Fruit fly (Drosophila melanogaster): ENCODE data around the gene CG7368.

The CG7368 gene

DNA sequence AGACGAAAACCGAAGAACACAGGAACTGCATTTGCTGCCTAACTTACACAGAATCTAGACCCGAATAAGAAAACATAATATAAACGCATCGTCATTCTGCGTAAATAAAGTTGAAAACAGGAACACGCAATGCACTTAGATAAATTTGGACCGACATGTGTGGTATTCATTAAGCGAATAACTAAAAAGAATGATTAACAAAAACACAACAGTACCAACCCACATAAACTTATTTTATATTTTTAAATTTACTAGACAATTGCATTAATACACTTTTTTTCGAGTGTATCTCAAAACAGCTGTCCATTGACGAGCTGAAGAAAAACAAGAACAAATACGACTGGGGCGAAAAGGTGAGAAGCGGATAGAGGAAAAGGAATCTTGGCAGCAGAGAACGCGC is 42.7 kb upstream of the CG7368 start (continued):
- TF ChIP-seq Xbp1 (GFP tag; optimal IDR thresholded peaks at IDR 0.05) (peak; percentile 85), zf30C (GFP tag; optimal IDR thresholded peaks at IDR 0.05) (peak; percentile 89), p53 (GFP tag; optimal IDR thresholded peaks at IDR 0.05) (peak; percentile 9), B-H2 (GFP tag; optimal IDR thresholded peaks at IDR 0.05) (no peak), cas (GFP tag; IDR thresholded peaks at IDR 0.05) (no peak), sens-2 (GFP tag; IDR thresholded peaks at IDR 0.05) (peak; percentile 87), HmgD (GFP tag; optimal IDR thresholded peaks at IDR 0.05) (no peak), CG3065 (GFP tag; optimal IDR thresholded peaks at IDR 0.05) (peak; percentile 73), eve (GFP tag; optimal IDR thresholded peaks at IDR 0.05) (peak in 1 of 2 experiments; percentile 87), Scr (GFP tag; IDR thresholded peaks at IDR 0.05; ENCODE audit: partially characterized antibody) (no peak), CG8388 (GFP tag; optimal IDR thresholded peaks at IDR 0.05) (peak; percentile 57), Atf3 (GFP tag; optimal IDR thresholded peaks at IDR 0.05) (peak; percentile 76), Rfx (GFP tag; IDR thresholded peaks at IDR 0.05) (peak; percentile 43; the same call in 1 of the 2 replicates), CG16813 (GFP tag; IDR thresholded peaks at IDR 0.05; ENCODE audit: partially characterized antibody) (no peak), CG17802 (tag; optimal IDR thresholded peaks at IDR 0.05) (peak; percentile 65), chif (GFP tag; optimal IDR thresholded peaks at IDR 0.05) (peak; percentile 83 to 90), CG31224 (GFP tag; IDR thresholded peaks at IDR 0.05) (peak; percentile 55; the same call in 1 of the 2 replicates), CG42726 (GFP tag; IDR thresholded peaks at IDR 0.05; ENCODE audit: partially characterized antibody) (no peak), Lpt (GFP tag; optimal IDR thresholded peaks at IDR 0.05) (no peak), stwl (tag; optimal IDR thresholded peaks at IDR 0.05) (peak; percentile 74), kah (GFP tag; optimal IDR thresholded peaks at IDR 0.05) (peak; percentile 67), CG1792 (GFP tag; optimal IDR thresholded peaks at IDR 0.05) (no peak), CG11560 (tag; IDR thresholded peaks at IDR 0.05) (no peak), CG9437 (GFP tag; optimal IDR thresholded peaks at IDR 0.05) (peak; percentile 59), wdn (GFP tag; IDR thresholded peaks at IDR 0.05) (no peak), al (GFP tag; IDR thresholded peaks at IDR 0.05) (no peak), Hmr (GFP tag; optimal IDR thresholded peaks at IDR 0.05) (peak; percentile 41), Opbp (GFP tag; IDR thresholded peaks at IDR 0.05; ENCODE audit: partially characterized antibody) (no peak), Dll (GFP tag; IDR thresholded peaks at IDR 0.05; ENCODE audit: partially characterized antibody) (no peak), CG4730 (GFP tag; IDR thresholded peaks at IDR 0.05) (peak; percentile 61), CG12236 (GFP tag; optimal IDR thresholded peaks at IDR 0.05) (peak; percentile 65), CG18476 (GFP tag; optimal IDR thresholded peaks at IDR 0.05) (peak; percentile 84), CG2120 (GFP tag; optimal IDR thresholded peaks at IDR 0.05) (peak; percentile 53), CG14667 (GFP tag; IDR thresholded peaks at IDR 0.05) (peak; percentile 60), CG11085 (GFP tag; IDR thresholded peaks at IDR 0.05) (0 out of 2 replicates have a peak, but pooled peaks have one; percentile 22), prd (optimal IDR thresholded peaks at IDR 0.05) (no peak), prd (GFP tag; IDR thresholded peaks at IDR 0.05) (peak; percentile 92), CG11247 (GFP tag; IDR thresholded peaks at IDR 0.05) (peak; percentile 50; the same call in 1 of the 2 replicates), CG10431 (GFP tag; optimal IDR thresholded peaks at IDR 0.05) (peak; percentile 41), Sry-β (GFP tag; optimal IDR thresholded peaks at IDR 0.05) (peak; percentile 40), HLH3B (GFP tag; IDR thresholded peaks at IDR 0.05) (peak; percentile 69), bigmax (GFP tag; optimal IDR thresholded peaks at IDR 0.05) (no peak), CG16779 (GFP tag; IDR thresholded peaks at IDR 0.05) (no peak), Aef1 (GFP tag; IDR thresholded peaks at IDR 0.05) (peak; percentile 36; the same call in 1 of the 3 replicates), CG18262 (tag; optimal IDR thresholded peaks at IDR 0.05) (peak; percentile 96), BtbVII (GFP tag; optimal IDR thresholded peaks at IDR 0.05) (peak; percentile 49), tio (GFP tag; optimal IDR thresholded peaks at IDR 0.05) (peak; percentile 78), sima (GFP tag; optimal IDR thresholded peaks at IDR 0.05) (no peak), dysf (GFP tag; IDR thresholded peaks at IDR 0.05) (peak; percentile 73), CG3163 (GFP tag; optimal IDR thresholded peaks at IDR 0.05) (peak; percentile 36), Optix (GFP tag; IDR thresholded peaks at IDR 0.05) (peak; percentile 53; the same call in 2 of the 3 replicates), CG13123 (GFP tag; optimal IDR thresholded peaks at IDR 0.05) (peak; percentile 48)

Measured in whole organism, embryonic.